Fruit fly (Drosophila melanogaster) whole organism, pupa: ENCODE measurements around the gene CG31229.
A peak's percentile ranks its signal among the peaks of the same experiment; 100 is the strongest.

Source experiments
- CG13204 ChIP-seq: fragments of 200-800 bp; sonication (Bioruptor generic); optimal IDR thresholded peaks from 2 replicates; lab custom pipeline; 2018; ENCODE audit warnings: missing biosample characterization, mild to moderate bottlenecking, missing genetic modification characterization, moderate library complexity
- CG17806 ChIP-seq: fragments of 200-800 bp; sonication (Bioruptor generic); optimal IDR thresholded peaks from 2 replicates; lab custom pipeline; 2018; ENCODE audit warnings: missing biosample characterization, mild to moderate bottlenecking, missing genetic modification characterization, moderate library complexity
- CG4496 ChIP-seq: fragments of 200-800 bp; sonication (Bioruptor generic); IDR thresholded peaks from 3 replicates; pipeline ENCODE4 v1.3.6; 2022; ENCODE audit warnings: missing biosample characterization, missing genetic modification characterization
- CG8159 ChIP-seq: fragments of 200-800 bp; sonication (Bioruptor generic); optimal IDR thresholded peaks from 3 replicates; lab custom pipeline; 2018; ENCODE audit warnings: missing biosample characterization, mild to moderate bottlenecking, missing genetic modification characterization, moderate library complexity
- CG8301 ChIP-seq: fragments of 200-800 bp; sonication (Bioruptor generic); optimal IDR thresholded peaks from 2 replicates; lab custom pipeline; 2018; ENCODE audit warnings: missing biosample characterization, mild to moderate bottlenecking, missing genetic modification characterization
- CG9948 ChIP-seq: fragments of 200-800 bp; sonication (Bioruptor generic); optimal IDR thresholded peaks from 2 replicates; lab custom pipeline; 2018; ENCODE audit warnings: missing biosample characterization, mild to moderate bottlenecking, missing genetic modification characterization, moderate library complexity
- Pif1A ChIP-seq: fragments of 200-800 bp; sonication (Bioruptor generic); optimal IDR thresholded peaks from 3 replicates; lab custom pipeline; 2016; ENCODE audit warnings: missing biosample characterization, missing genetic modification characterization
- Pif1B ChIP-seq: fragments of 200-800 bp; sonication (Bioruptor generic); optimal IDR thresholded peaks from 3 replicates; lab custom pipeline; 2016; ENCODE audit warnings: missing biosample characterization, missing genetic modification characterization

dm6 chr3R:18670441-18671111 lies 2.9 kb downstream of the CG31229 start:
- TF ChIP-seq Pif1B (GFP tag; lab: Kevin White, UChicago) (peak; percentile 52), Pif1A (GFP tag; lab: Kevin White, UChicago) (no peak), CG8159 (tag; lab: Kevin White, UChicago) (no peak), CG8301 (tag; lab: Kevin White, UChicago) (no peak), CG13204 (GFP tag; lab: Kevin White, UChicago) (no peak), CG17806 (tag; lab: Kevin White, UChicago) (no peak), CG9948 (tag; lab: Kevin White, UChicago) (peak; percentile 42), CG4496 (GFP tag; lab: Robert Waterston, UW) (0 out of 3 replicates have a peak, but pooled peaks have one; percentile 43)
